Worm (Caenorhabditis elegans): ENCODE data around the gene sri-53.
"Not testable (repeated sequence)": the region's sequence is repeated elsewhere in the genome, so short reads cannot be mapped to it uniquely, and the experiment has no call there.

The sri-53 gene

DNA sequence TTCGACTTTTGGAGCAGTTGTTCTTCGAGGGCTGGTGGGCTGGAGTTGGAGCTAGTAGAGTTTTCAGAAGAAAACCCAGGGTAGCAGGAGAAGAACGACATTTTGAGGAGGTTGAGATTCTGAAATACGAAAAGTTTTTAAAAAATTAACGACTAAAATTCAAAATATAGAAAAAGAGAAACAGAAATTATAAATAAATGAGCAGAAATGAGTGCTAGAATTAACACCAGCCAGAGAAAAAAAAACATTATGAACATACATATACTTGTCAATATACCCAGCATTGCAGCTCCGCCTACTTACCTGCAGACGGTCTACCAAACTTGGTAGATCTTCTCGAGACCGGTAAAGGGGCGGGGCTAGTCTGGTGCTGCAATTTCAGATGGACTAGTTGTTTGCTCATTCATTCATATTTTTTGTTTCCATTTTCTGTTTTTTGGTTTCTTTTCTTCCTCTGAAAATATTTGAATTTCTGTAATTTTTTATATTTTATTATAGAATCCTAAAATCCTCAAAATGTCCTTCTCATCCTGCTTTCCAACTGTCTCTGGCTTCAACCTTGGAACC lies 4.1 kb upstream of the sri-53 start, which contains the start of the genes ZC239.20 and ZC239.21:
TSS of gene ZC239.20 (minus strand) at position 101 of the 567 bp plus-strand sequence.
TSS of gene ZC239.21 (plus strand) at position 517 of the 567 bp plus-strand sequence.
- TF ChIP-seq ceh-83 (GFP tag; optimal IDR thresholded peaks at IDR 0.05) (no peak), ceh-43 (GFP tag; optimal IDR thresholded peaks at IDR 0.05) (no peak), ces-1 (GFP tag; optimal IDR thresholded peaks at IDR 0.05) (no peak), nhr-12 (tag; optimal IDR thresholded peaks at IDR 0.05) (no peak), unc-62 (GFP tag; optimal IDR thresholded peaks at IDR 0.05) (no peak), zip-8 (tag; optimal IDR thresholded peaks at IDR 0.05) (no peak), nhr-237 (tag; optimal IDR thresholded peaks at IDR 0.05) (no peak), unc-120 (tag; optimal IDR thresholded peaks at IDR 0.05; ENCODE audit: poor library complexity, severe bottlenecking) (no peak), cnd-1 (tag; optimal IDR thresholded peaks at IDR 0.05) (no peak), elt-1 (tag; optimal IDR thresholded peaks at IDR 0.05; ENCODE audit: borderline replicate concordance, insufficient read depth) (no peak), ham-2 (GFP tag; optimal IDR thresholded peaks at IDR 0.05) (no peak), hlh-1 (tag; optimal IDR thresholded peaks at IDR 0.05) (no peak), bed-3 (GFP tag; optimal IDR thresholded peaks at IDR 0.05) (no peak)

DNA sequence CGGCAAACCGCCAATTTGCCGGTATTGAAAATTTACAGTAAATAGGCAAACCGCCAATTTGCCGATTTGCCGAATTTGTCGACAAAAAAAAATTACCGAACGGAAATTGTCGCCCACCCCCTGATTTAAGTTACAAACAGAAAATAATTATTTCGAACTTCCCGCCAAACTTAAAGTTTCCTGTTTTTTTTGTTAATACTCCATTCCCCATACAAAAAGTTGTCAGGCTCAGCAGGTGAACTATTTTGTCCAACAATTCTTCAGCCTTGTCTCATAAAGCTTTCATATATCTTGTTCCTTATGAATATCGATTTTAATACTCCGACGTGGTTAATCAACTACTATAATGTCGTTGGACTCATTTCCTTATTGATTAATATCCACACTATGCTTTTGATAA lies 996 bp upstream of the sri-53 start, which contains the start of gene sri-50:
TSS of gene sri-50 (plus strand) at position 301 of the 400 bp plus-strand sequence.
- no peak for TF ChIP-seq sem-2 (GFP tag; optimal IDR thresholded peaks at IDR 0.05)
- TF ChIP-seq lin-13 (tag; optimal IDR thresholded peaks at IDR 0.05): no peak
- TF ChIP-seq flh-1 (GFP tag; optimal IDR thresholded peaks at IDR 0.05): no peak
- no peak for TF ChIP-seq nhr-2 (tag; optimal IDR thresholded peaks at IDR 0.05)
- TF ChIP-seq hlh-1 (tag; optimal IDR thresholded peaks at IDR 0.05): no peak
- no peak for TF ChIP-seq zip-8 (tag; optimal IDR thresholded peaks at IDR 0.05)
- TF ChIP-seq nhr-28 (tag; optimal IDR thresholded peaks at IDR 0.05): no peak
- no peak for TF ChIP-seq ztf-11 (tag; optimal IDR thresholded peaks at IDR 0.05)
- TF ChIP-seq mep-1 (tag; optimal IDR thresholded peaks at IDR 0.05): no peak
- no peak for TF ChIP-seq M03D4.4 (tag; optimal IDR thresholded peaks at IDR 0.05)
- no peak for TF ChIP-seq lin-32 (GFP tag; optimal IDR thresholded peaks at IDR 0.05)

DNA sequence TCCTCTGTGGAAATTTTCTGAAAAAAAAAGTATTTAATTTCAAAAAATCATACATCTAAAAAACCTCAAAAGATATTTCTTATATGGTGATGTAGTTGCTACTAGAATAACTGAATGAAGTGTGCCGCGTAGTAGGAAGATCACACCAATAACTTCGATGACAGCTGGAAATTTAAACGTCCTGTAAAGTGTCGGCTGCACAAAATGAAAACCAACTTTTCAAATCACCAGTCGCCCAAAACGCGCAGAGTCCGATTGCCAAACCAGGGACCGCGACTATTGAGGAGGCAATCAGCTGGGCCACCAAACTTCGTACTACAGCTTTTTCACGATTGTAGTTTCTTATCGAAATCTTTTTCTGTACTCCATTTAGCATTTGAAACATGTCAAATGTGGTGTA lies 1.2 kb downstream of the sri-53 start, which contains the start of gene sri-48:
TSS of gene sri-48 (minus strand) at position 101 of the 400 bp plus-strand sequence.
- not testable (repeated sequence) for TF ChIP-seq sptf-1, blmp-1, lsy-2 (tag; optimal IDR thresholded peaks at IDR 0.05)

DNA sequence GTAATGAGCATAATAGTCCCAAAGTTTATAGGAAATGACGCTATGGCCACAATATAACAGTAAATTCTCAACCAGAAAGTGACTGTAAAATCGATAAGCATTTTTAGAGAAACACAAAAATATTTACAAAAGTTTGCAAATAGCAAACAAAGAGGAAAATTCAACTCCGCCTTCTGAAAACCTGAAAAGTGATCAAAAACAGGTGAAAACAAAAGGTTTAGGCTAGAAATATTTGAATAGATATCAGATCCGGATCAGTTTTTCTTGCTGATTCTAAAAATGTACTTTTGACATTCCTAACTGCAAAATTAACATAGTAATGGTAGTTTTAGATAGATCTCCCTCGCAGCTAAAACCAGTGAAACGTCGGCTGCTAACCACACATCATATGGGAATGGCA lies 3.4 kb downstream of the sri-53 start, which contains the start of gene sri-51:
TSS of gene sri-51 (minus strand) at position 101 of the 400 bp plus-strand sequence.
- TF ChIP-seq nhr-12 (tag; optimal IDR thresholded peaks at IDR 0.05): no peak
- TF ChIP-seq M03D4.4 (tag; optimal IDR thresholded peaks at IDR 0.05): no peak
- no peak for TF ChIP-seq nhr-237 (tag; optimal IDR thresholded peaks at IDR 0.05)
- no peak for TF ChIP-seq ceh-39 (tag; optimal IDR thresholded peaks at IDR 0.05)
- TF ChIP-seq nhr-2 (tag; optimal IDR thresholded peaks at IDR 0.05): no peak
- TF ChIP-seq hlh-1 (tag; optimal IDR thresholded peaks at IDR 0.05): no peak
- TF ChIP-seq tbx-8 (GFP tag; optimal IDR thresholded peaks at IDR 0.05): no peak
- no peak for TF ChIP-seq mab-5 (tag; optimal IDR thresholded peaks at IDR 0.05)
- no peak for TF ChIP-seq snpc-4 (tag; optimal IDR thresholded peaks at IDR 0.05)
- no peak for TF ChIP-seq unc-120 (tag; optimal IDR thresholded peaks at IDR 0.05; ENCODE audit: poor library complexity, severe bottlenecking)
- TF ChIP-seq unc-62 (GFP tag; optimal IDR thresholded peaks at IDR 0.05): no peak
- no peak for TF ChIP-seq ceh-83 (GFP tag; optimal IDR thresholded peaks at IDR 0.05)
- no peak for TF ChIP-seq ham-2 (GFP tag; optimal IDR thresholded peaks at IDR 0.05)
- no peak for TF ChIP-seq drap-1 (GFP tag; optimal IDR thresholded peaks at IDR 0.05)
- TF ChIP-seq mep-1 (tag; optimal IDR thresholded peaks at IDR 0.05): no peak
- TF ChIP-seq elt-3 (tag; optimal IDR thresholded peaks at IDR 0.05): no peak
- TF ChIP-seq cnd-1 (tag; optimal IDR thresholded peaks at IDR 0.05): no peak
- no peak for TF ChIP-seq nhr-28 (tag; optimal IDR thresholded peaks at IDR 0.05)
- TF ChIP-seq flh-1 (GFP tag; optimal IDR thresholded peaks at IDR 0.05): no peak

DNA sequence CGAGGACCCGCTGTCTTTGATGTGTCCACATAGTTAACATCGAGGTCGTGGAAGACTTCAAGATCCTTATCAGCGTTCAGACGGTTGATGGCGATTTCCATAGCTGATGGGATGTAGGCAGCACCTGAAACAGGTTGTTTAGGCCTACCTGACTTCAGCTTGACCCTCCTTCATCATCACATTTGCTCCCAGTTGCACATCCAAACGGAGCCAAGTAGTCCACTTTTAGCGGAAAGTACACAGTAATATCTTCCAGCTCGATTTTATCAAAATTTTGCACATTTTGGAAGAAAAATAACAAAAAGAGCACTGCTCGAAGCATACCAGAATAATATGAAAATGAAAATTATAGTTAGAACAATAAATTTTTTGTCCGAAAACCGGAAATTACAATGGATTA lies 5.5 kb downstream of the sri-53 start, which contains the start of gene gcy-15:
TSS of gene gcy-15 (minus strand) at position 101 of the 400 bp plus-strand sequence.
- TF ChIP-seq nhr-2 (tag; optimal IDR thresholded peaks at IDR 0.05) (no peak), flh-1 (GFP tag; optimal IDR thresholded peaks at IDR 0.05) (no peak), blmp-1 (tag; optimal IDR thresholded peaks at IDR 0.05) (no peak), ces-1 (GFP tag; optimal IDR thresholded peaks at IDR 0.05) (no peak), lin-13 (tag; optimal IDR thresholded peaks at IDR 0.05) (no peak), mab-5 (tag; optimal IDR thresholded peaks at IDR 0.05) (no peak), bed-3 (GFP tag; optimal IDR thresholded peaks at IDR 0.05) (no peak), sptf-1 (tag; optimal IDR thresholded peaks at IDR 0.05) (no peak), drap-1 (GFP tag; optimal IDR thresholded peaks at IDR 0.05) (no peak), hlh-1 (tag; optimal IDR thresholded peaks at IDR 0.05) (no peak), ceh-43 (GFP tag; optimal IDR thresholded peaks at IDR 0.05) (no peak), ceh-83 (GFP tag; optimal IDR thresholded peaks at IDR 0.05) (no peak), nhr-12 (tag; optimal IDR thresholded peaks at IDR 0.05) (no peak), mep-1 (tag; optimal IDR thresholded peaks at IDR 0.05) (no peak), nhr-76 (tag; optimal IDR thresholded peaks at IDR 0.05) (no peak), ztf-11 (tag; optimal IDR thresholded peaks at IDR 0.05) (no peak)

Measured in whole organism, mixed stage, embryonic.